Worm (Caenorhabditis elegans): Measurements from ENCODE around the gene gcy-34.

- TF ChIP-seq ztf-4 (tag; optimal IDR thresholded peaks at IDR 0.05) (no peak), unc-62 (GFP tag; optimal IDR thresholded peaks at IDR 0.05) (no peak), nhr-21 (tag; optimal IDR thresholded peaks at IDR 0.05) (no peak), elt-3 (tag; optimal IDR thresholded peaks at IDR 0.05) (no peak), peb-1 (tag; optimal IDR thresholded peaks at IDR 0.05) (no peak), aly-2 (tag; optimal IDR thresholded peaks at IDR 0.05) (no peak), unc-39 (tag; optimal IDR thresholded peaks at IDR 0.05) (no peak), dmd-4 (tag; optimal IDR thresholded peaks at IDR 0.05) (no peak), unc-55 (GFP tag; optimal IDR thresholded peaks at IDR 0.05) (no peak), nhr-10 (tag; optimal IDR thresholded peaks at IDR 0.05) (no peak), nhr-6 (tag; optimal IDR thresholded peaks at IDR 0.05) (no peak), nhr-237 (tag; optimal IDR thresholded peaks at IDR 0.05) (no peak)
Measured at ce11 chrV:13380980-13381379, 4.7 kb downstream of the gcy-34 start, which contains the start of gene cpz-2.

Measured in whole organism, L2 larva.